Worm (Caenorhabditis elegans) whole organism, late embryonic: Measurements from ENCODE around the gene oxi-1.
A peak's percentile ranks its signal among the peaks of the same experiment; 100 is the strongest.

Source experiments
- C08G9.2 ChIP-seq: sonication (generic microtip); optimal IDR thresholded peaks from 2 replicates; lab custom pipeline; 2016; ENCODE audit warnings: mild to moderate bottlenecking, missing genetic modification characterization, moderate library complexity, missing compliant biosample characterization
- F13H6.1 ChIP-seq: sonication (generic microtip); optimal IDR thresholded peaks from 2 replicates; lab custom pipeline; 2016; ENCODE audit warnings: missing genetic modification characterization, missing compliant biosample characterization
- K02D7.2 ChIP-seq: sonication (generic microtip); optimal IDR thresholded peaks from 2 replicates; lab custom pipeline; 2017; ENCODE audit warnings: mild to moderate bottlenecking, missing genetic modification characterization, missing compliant biosample characterization
- K09A11.1 ChIP-seq: sonication (generic microtip); optimal IDR thresholded peaks from 2 replicates; lab custom pipeline; 2017; ENCODE audit warnings: antibody characterized with exemption, mild to moderate bottlenecking, missing genetic modification characterization, missing compliant biosample characterization; ENCODE audit not compliant: insufficient read depth
- T23F11.4 ChIP-seq: fragments of 200-800 bp; sonication (Bioruptor generic); optimal IDR thresholded peaks from 2 replicates; lab custom pipeline; 2018; ENCODE audit warnings: mild to moderate bottlenecking, missing genetic modification characterization, missing compliant biosample characterization
- Y22D7AL.16 ChIP-seq: sonication (generic microtip); optimal IDR thresholded peaks from 2 replicates; lab custom pipeline; 2016; ENCODE audit warnings: missing genetic modification characterization, missing compliant biosample characterization
- ahr-1 ChIP-seq: sonication (generic microtip); optimal IDR thresholded peaks from 2 replicates; lab custom pipeline; 2016; ENCODE audit warnings: missing genetic modification characterization, missing compliant biosample characterization
- ama-1 ChIP-seq: fragments of 150-350 bp; optimal IDR thresholded peaks from 2 replicates; lab custom pipeline; 2014
- ceh-14 ChIP-seq: sonication (generic microtip); optimal IDR thresholded peaks from 2 replicates; lab custom pipeline; 2016; ENCODE audit warnings: missing genotype, missing genetic modification characterization, missing compliant biosample characterization
- ceh-18 ChIP-seq: sonication (generic microtip); optimal IDR thresholded peaks from 2 replicates; lab custom pipeline; 2016; ENCODE audit warnings: missing genetic modification characterization, missing compliant biosample characterization
- ceh-19 ChIP-seq: fragments of 200-800 bp; sonication (Bioruptor generic); optimal IDR thresholded peaks from 2 replicates; lab custom pipeline; 2018; ENCODE audit warnings: mild to moderate bottlenecking, missing genetic modification characterization, missing compliant biosample characterization
- ceh-30 ChIP-seq: fragments of 150-350 bp; optimal IDR thresholded peaks from 2 replicates; lab custom pipeline; 2014; ENCODE audit warnings: missing biosample characterization, missing genetic modification characterization
- ceh-31 ChIP-seq: sonication (generic microtip); optimal IDR thresholded peaks from 2 replicates; lab custom pipeline; 2016; ENCODE audit warnings: missing genetic modification characterization, missing compliant biosample characterization
- ceh-34 ChIP-seq: sonication (generic microtip); optimal IDR thresholded peaks from 2 replicates; lab custom pipeline; 2016; ENCODE audit warnings: mild to moderate bottlenecking, missing genetic modification characterization, missing compliant biosample characterization
- ceh-45 ChIP-seq: fragments of 200-800 bp; sonication (Bioruptor generic); IDR thresholded peaks from 2 replicates; pipeline ENCODE4 v1.3.6; 2022; ENCODE audit warnings: missing genetic modification reagents, missing genetic modification characterization, missing compliant biosample characterization
- ceh-6 ChIP-seq: fragments of 200-800 bp; sonication (Bioruptor generic); optimal IDR thresholded peaks from 2 replicates; lab custom pipeline; 2018; ENCODE audit warnings: mild to moderate bottlenecking, missing genetic modification characterization, missing compliant biosample characterization
- ceh-9 ChIP-seq: sonication (generic microtip); optimal IDR thresholded peaks from 2 replicates; lab custom pipeline; 2016; ENCODE audit warnings: mild to moderate bottlenecking, missing genetic modification characterization, inconsistent platforms, missing compliant biosample characterization
- dmd-4 ChIP-seq: sonication (generic microtip); optimal IDR thresholded peaks from 2 replicates; lab custom pipeline; 2016; ENCODE audit warnings: borderline replicate concordance, missing genetic modification characterization, missing compliant biosample characterization
- dve-1 ChIP-seq: sonication (generic microtip); optimal IDR thresholded peaks from 2 replicates; lab custom pipeline; 2017; ENCODE audit warnings: antibody characterized with exemption, mild to moderate bottlenecking, missing genetic modification characterization, missing compliant biosample characterization
- elt-4 ChIP-seq: sonication (generic microtip); optimal IDR thresholded peaks from 2 replicates; lab custom pipeline; 2016; ENCODE audit warnings: missing genetic modification characterization, missing compliant biosample characterization
- ets-4 ChIP-seq: sonication (generic microtip); optimal IDR thresholded peaks from 2 replicates; lab custom pipeline; 2016; ENCODE audit warnings: missing genetic modification characterization, missing compliant biosample characterization
- eyg-1 ChIP-seq: sonication (generic microtip); optimal IDR thresholded peaks from 2 replicates; lab custom pipeline; 2016; ENCODE audit warnings: missing genotype, missing genetic modification characterization, missing compliant biosample characterization
- hlh-13 ChIP-seq: fragments of 200-800 bp; sonication (Bioruptor generic); optimal IDR thresholded peaks from 2 replicates; lab custom pipeline; 2018; ENCODE audit warnings: mild to moderate bottlenecking, missing genetic modification characterization, missing compliant biosample characterization
- lin-11 ChIP-seq: fragments of 200-800 bp; sonication (Bioruptor generic); optimal IDR thresholded peaks from 2 replicates; lab custom pipeline; 2018; ENCODE audit warnings: mild to moderate bottlenecking, missing genetic modification characterization, missing compliant biosample characterization
- madf-2 ChIP-seq: sonication (generic microtip); optimal IDR thresholded peaks from 2 replicates; lab custom pipeline; 2017; ENCODE audit warnings: missing genetic modification characterization, missing compliant biosample characterization
- mec-3 ChIP-seq: sonication (generic microtip); optimal IDR thresholded peaks from 2 replicates; lab custom pipeline; 2016; ENCODE audit warnings: borderline replicate concordance, missing genetic modification characterization, missing compliant biosample characterization
- nfya-1 ChIP-seq: sonication (generic microtip); optimal IDR thresholded peaks from 2 replicates; lab custom pipeline; 2017; ENCODE audit warnings: missing genetic modification characterization, mild to moderate bottlenecking, missing compliant biosample characterization, antibody characterized with exemption, moderate library complexity
- odd-2 ChIP-seq: sonication (generic microtip); optimal IDR thresholded peaks from 2 replicates; lab custom pipeline; 2017; ENCODE audit warnings: antibody characterized with exemption, mild to moderate bottlenecking, missing genetic modification characterization, missing compliant biosample characterization
- pat-9 ChIP-seq: fragments of 200-800 bp; sonication (Bioruptor generic); optimal IDR thresholded peaks from 2 replicates; lab custom pipeline; 2018; ENCODE audit warnings: mild to moderate bottlenecking, missing genetic modification characterization, moderate library complexity, missing compliant biosample characterization
- pqm-1 ChIP-seq: sonication (generic microtip); optimal IDR thresholded peaks from 2 replicates; lab custom pipeline; 2016; ENCODE audit warnings: missing genetic modification characterization, missing compliant biosample characterization
- pros-1 ChIP-seq: fragments of 150-350 bp; optimal IDR thresholded peaks from 2 replicates; lab custom pipeline; 2014; ENCODE audit warnings: missing biosample characterization, missing genetic modification reagents, missing genetic modification characterization
- ref-2 ChIP-seq: sonication (generic microtip); optimal IDR thresholded peaks from 2 replicates; lab custom pipeline; 2016; ENCODE audit warnings: missing genetic modification characterization, missing compliant biosample characterization
- rnt-1 ChIP-seq: sonication (generic microtip); optimal IDR thresholded peaks from 2 replicates; lab custom pipeline; 2016; ENCODE audit warnings: missing genetic modification characterization, missing compliant biosample characterization
- sdc-2 ChIP-seq: sonication (generic microtip); optimal IDR thresholded peaks from 2 replicates; lab custom pipeline; 2016; ENCODE audit warnings: missing genotype, missing genetic modification characterization, missing compliant biosample characterization
- sox-2 ChIP-seq: fragments of 200-800 bp; sonication (Bioruptor generic); IDR thresholded peaks from 2 replicates; pipeline ENCODE4 v1.3.6; 2022; ENCODE audit warnings: missing genetic modification reagents, missing genetic modification characterization, missing compliant biosample characterization
- tbx-2 ChIP-seq: sonication (generic microtip); optimal IDR thresholded peaks from 2 replicates; lab custom pipeline; 2016; ENCODE audit warnings: missing genetic modification characterization, missing compliant biosample characterization
- tbx-7 ChIP-seq: sonication (generic microtip); optimal IDR thresholded peaks from 2 replicates; lab custom pipeline; 2016; ENCODE audit warnings: missing genotype, missing genetic modification characterization, missing compliant biosample characterization
- unc-42 ChIP-seq: sonication (generic microtip); optimal IDR thresholded peaks from 2 replicates; lab custom pipeline; 2016; ENCODE audit warnings: missing genotype, missing genetic modification characterization, missing compliant biosample characterization
- unc-55 ChIP-seq: sonication (generic microtip); optimal IDR thresholded peaks from 2 replicates; lab custom pipeline; 2017; ENCODE audit warnings: missing biosample characterization, missing genetic modification reagents, missing genetic modification characterization
- ztf-16 ChIP-seq: sonication (generic microtip); optimal IDR thresholded peaks from 2 replicates; lab custom pipeline; 2017; ENCODE audit warnings: missing genetic modification characterization, missing compliant biosample characterization

The oxi-1 gene

DNA sequence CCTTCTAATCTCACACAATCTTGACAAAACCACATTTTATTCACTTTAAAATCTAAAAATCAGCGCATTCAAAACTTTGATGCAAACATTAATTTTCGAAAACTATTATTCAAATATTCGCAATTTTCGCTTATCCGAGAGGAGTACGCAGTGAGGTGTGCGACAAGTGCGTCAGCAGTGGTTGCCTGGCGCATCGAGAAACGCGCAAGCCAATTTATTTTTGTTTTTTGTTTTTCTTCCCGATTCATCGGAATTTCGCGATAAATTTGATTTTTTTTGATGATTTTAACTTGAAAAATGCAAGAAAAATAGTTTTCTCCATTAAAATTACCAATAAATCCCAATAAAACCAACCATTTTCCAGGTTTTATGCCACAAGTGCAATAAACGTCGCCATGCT, 9.2 kb upstream of the oxi-1 start, which contains the start of the genes fbxb-85 and hex-3 (continued):
- TF ChIP-seq lin-11 (tag; lab: Kevin White, UChicago) (peak; percentile 60), dmd-4 (tag; lab: Kevin White, UChicago) (peak; percentile 38), T23F11.4 (GFP tag; lab: Kevin White, UChicago) (peak; percentile 58), madf-2 (tag; lab: Kevin White, UChicago) (peak; percentile 62), dve-1 (tag; lab: Kevin White, UChicago) (peak; percentile 74), K09A11.1 (tag; lab: Kevin White, UChicago) (peak; percentile 35), sox-2 (GFP tag; lab: Robert Waterston, UW) (peak; percentile 17; the same call in 1 of the 2 replicates), Y22D7AL.16 (tag; lab: Kevin White, UChicago) (peak; percentile 67), hlh-13 (peak; percentile 44), ceh-31 (peak; percentile 92), pat-9 (tag; lab: Kevin White, UChicago) (peak; percentile 77), ceh-9 (no peak), pros-1 (no peak), elt-4 (tag; lab: Kevin White, UChicago) (no peak), tbx-7 (tag; lab: Kevin White, UChicago) (no peak), odd-2 (tag; lab: Kevin White, UChicago) (no peak), ceh-30 (tag; lab: Kevin White, UChicago) (peak; percentile 61), eyg-1 (tag; lab: Kevin White, UChicago) (peak; percentile 47), C08G9.2 (tag; lab: Kevin White, UChicago) (peak; percentile 73), ref-2 (tag; lab: Kevin White, UChicago) (peak; percentile 80), K02D7.2 (peak; percentile 39), rnt-1 (tag; lab: Kevin White, UChicago) (peak; percentile 65), ahr-1 (peak; percentile 42), ceh-18 (tag; lab: Kevin White, UChicago) (peak; percentile 93), ztf-16 (tag; lab: Kevin White, UChicago) (peak; percentile 91), ets-4 (peak; percentile 40)
- TF ChIP-seq, all 69 proteins: peak for 55

DNA sequence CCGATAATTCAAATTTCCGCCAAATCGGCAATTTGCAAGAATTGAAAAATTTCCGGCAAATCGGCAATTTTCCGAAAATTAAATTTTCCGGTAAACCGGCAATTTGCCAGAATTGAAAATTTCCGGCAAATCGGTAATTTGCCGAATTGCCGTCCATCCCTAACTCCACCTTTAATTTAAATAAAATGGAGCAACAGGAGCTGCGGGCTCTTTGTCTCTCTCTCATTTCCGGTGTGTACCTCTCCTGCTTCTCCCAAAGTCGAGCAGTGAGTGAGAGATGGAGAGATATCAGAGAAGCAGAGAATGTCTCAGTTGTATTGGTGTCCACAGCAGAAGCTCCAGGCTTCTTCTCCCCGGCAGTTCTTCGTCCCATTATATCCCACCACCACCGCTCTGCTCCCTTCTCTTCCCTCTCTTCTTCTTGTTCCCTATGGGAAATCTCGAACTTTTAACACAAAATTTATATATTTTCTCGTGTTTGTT, 2.6 kb upstream of the oxi-1 start, which contains the start of gene Y39A1C.1:
Y39A1C.1 (plus strand) TSS at position 51 of the 483 bp plus-strand sequence.
- TF ChIP-seq unc-55, result peak; percentile 6
- TF ChIP-seq mec-3 (tag; lab: Kevin White, UChicago), result peak; percentile 12
- TF ChIP-seq ama-1, result no peak
- TF ChIP-seq nfya-1, result peak; percentile 37
- TF ChIP-seq unc-42 (tag; lab: Kevin White, UChicago), result peak; percentile 43
- no peak for TF ChIP-seq ceh-6 (GFP tag; lab: Kevin White, UChicago)
- peak; percentile 11 for TF ChIP-seq ref-2 (tag; lab: Kevin White, UChicago)
- no peak for TF ChIP-seq ceh-45 (GFP tag; lab: Robert Waterston, UW)
- no peak for TF ChIP-seq F13H6.1 (tag; lab: Kevin White, UChicago)
- peak; percentile 38 for TF ChIP-seq ceh-18 (tag; lab: Kevin White, UChicago)
- TF ChIP-seq ceh-14 (tag; lab: Kevin White, UChicago), result peak; percentile 5
- TF ChIP-seq ceh-34 (tag; lab: Kevin White, UChicago), result peak; percentile 28
- TF ChIP-seq tbx-2 (tag; lab: Kevin White, UChicago), result peak; percentile 29
- peak; percentile 37 for TF ChIP-seq ceh-19
- TF ChIP-seq C08G9.2 (tag; lab: Kevin White, UChicago), result peak; percentile 2
- TF ChIP-seq sdc-2 (tag; lab: Kevin White, UChicago), result no peak
- no peak for TF ChIP-seq pqm-1 (tag; lab: Kevin White, UChicago)
- peak; percentile 61 for TF ChIP-seq ceh-31
